Fruit fly (Drosophila melanogaster) whole organism, pupa: ENCODE data around the gene cd.

Experiments
- CG10348 ChIP-seq: fragments of 200-800 bp; sonication (Bioruptor generic); IDR thresholded peaks from 2 replicates; pipeline ENCODE4 v1.3.6; 2022; ENCODE audit warnings: missing biosample characterization, missing genetic modification characterization
- CG12605 ChIP-seq: fragments of 200-800 bp; sonication (Bioruptor generic); IDR thresholded peaks from 2 replicates; pipeline ENCODE4 v1.3.6; 2022; ENCODE audit warnings: missing biosample characterization, missing genetic modification characterization
- CG13204 ChIP-seq: fragments of 200-800 bp; sonication (Bioruptor generic); optimal IDR thresholded peaks from 2 replicates; lab custom pipeline; 2018; ENCODE audit warnings: missing biosample characterization, mild to moderate bottlenecking, missing genetic modification characterization, moderate library complexity
- CG14655 ChIP-seq: fragments of 200-800 bp; sonication (Bioruptor generic); optimal IDR thresholded peaks from 3 replicates; lab custom pipeline; 2017; ENCODE audit warnings: mild to moderate bottlenecking, missing biosample characterization, missing genetic modification reagents, missing genetic modification characterization
- CG15710 ChIP-seq: fragments of 200-800 bp; sonication (Bioruptor generic); optimal IDR thresholded peaks from 2 replicates; lab custom pipeline; 2018; ENCODE audit warnings: missing biosample characterization, mild to moderate bottlenecking, missing genetic modification characterization, moderate library complexity
- CG17806 ChIP-seq: fragments of 200-800 bp; sonication (Bioruptor generic); optimal IDR thresholded peaks from 2 replicates; lab custom pipeline; 2018; ENCODE audit warnings: missing biosample characterization, mild to moderate bottlenecking, missing genetic modification characterization, moderate library complexity
- CG32121 ChIP-seq: fragments of 200-800 bp; sonication (Bioruptor generic); IDR thresholded peaks from 2 replicates; pipeline ENCODE4 v1.3.6; 2022; ENCODE audit warnings: missing biosample characterization, missing genetic modification characterization
- CG34367 ChIP-seq: fragments of 200-800 bp; sonication (Bioruptor generic); optimal IDR thresholded peaks from 2 replicates; lab custom pipeline; 2018; ENCODE audit warnings: missing biosample characterization, mild to moderate bottlenecking, missing genetic modification characterization
- CG4496 ChIP-seq: fragments of 200-800 bp; sonication (Bioruptor generic); IDR thresholded peaks from 3 replicates; pipeline ENCODE4 v1.3.6; 2022; ENCODE audit warnings: missing biosample characterization, missing genetic modification characterization
- CG8159 ChIP-seq: fragments of 200-800 bp; sonication (Bioruptor generic); optimal IDR thresholded peaks from 3 replicates; lab custom pipeline; 2018; ENCODE audit warnings: missing biosample characterization, mild to moderate bottlenecking, missing genetic modification characterization, moderate library complexity
- CG8301 ChIP-seq: fragments of 200-800 bp; sonication (Bioruptor generic); optimal IDR thresholded peaks from 2 replicates; lab custom pipeline; 2018; ENCODE audit warnings: missing biosample characterization, mild to moderate bottlenecking, missing genetic modification characterization
- CG9948 ChIP-seq: fragments of 200-800 bp; sonication (Bioruptor generic); optimal IDR thresholded peaks from 2 replicates; lab custom pipeline; 2018; ENCODE audit warnings: missing biosample characterization, mild to moderate bottlenecking, missing genetic modification characterization, moderate library complexity
- D1 ChIP-seq: fragments of 200-800 bp; sonication (Bioruptor generic); optimal IDR thresholded peaks from 2 replicates; lab custom pipeline; 2018; ENCODE audit warnings: missing biosample characterization, mild to moderate bottlenecking, missing genetic modification characterization, moderate library complexity
- EcR ChIP-seq: fragments of 200-800 bp; sonication (Bioruptor generic); optimal IDR thresholded peaks from 3 replicates; lab custom pipeline; 2019; ENCODE audit warnings: missing biosample characterization, missing genetic modification characterization, mild to moderate bottlenecking, moderate library complexity, missing genetic modification reagents
- Ets98B ChIP-seq: fragments of 200-800 bp; sonication (Bioruptor generic); IDR thresholded peaks from 2 replicates; pipeline ENCODE4 v1.3.6; 2022; ENCODE audit warnings: missing biosample characterization, missing genetic modification characterization
- Pif1A ChIP-seq: fragments of 200-800 bp; sonication (Bioruptor generic); optimal IDR thresholded peaks from 3 replicates; lab custom pipeline; 2016; ENCODE audit warnings: missing biosample characterization, missing genetic modification characterization
- Pif1B ChIP-seq: fragments of 200-800 bp; sonication (Bioruptor generic); optimal IDR thresholded peaks from 3 replicates; lab custom pipeline; 2016; ENCODE audit warnings: missing biosample characterization, missing genetic modification characterization
- Snoo ChIP-seq: fragments of 200-800 bp; sonication (Bioruptor generic); optimal IDR thresholded peaks from 3 replicates; lab custom pipeline; 2017; ENCODE audit warnings: missing biosample characterization, mild to moderate bottlenecking, missing genetic modification characterization, inconsistent platforms
- fd96Ca ChIP-seq: fragments of 200-800 bp; sonication (Bioruptor generic); IDR thresholded peaks from 3 replicates; pipeline ENCODE4 v1.3.6; 2022; ENCODE audit warnings: missing biosample characterization, missing genetic modification characterization
- gl ChIP-seq: fragments of 200-800 bp; sonication (Bioruptor generic); optimal IDR thresholded peaks from 2 replicates; lab custom pipeline; 2018; ENCODE audit warnings: missing biosample characterization, mild to moderate bottlenecking, missing genetic modification characterization
- rn ChIP-seq: fragments of 200-800 bp; sonication (Bioruptor generic); IDR thresholded peaks from 2 replicates; pipeline ENCODE4 v1.3.6; 2022; ENCODE audit warnings: missing biosample characterization, missing genetic modification characterization

cd gene

dm6 chr3R:22718401-22718800 is 23.6 kb downstream of the cd start:
- TF ChIP-seq rn (GFP tag; lab: Robert Waterston, UW) = no peak
- TF ChIP-seq CG10348 = no peak
- TF ChIP-seq CG8301 = no peak
- TF ChIP-seq CG9948 (tag; lab: Kevin White, UChicago) = no peak
- TF ChIP-seq CG34367 = no peak
- TF ChIP-seq CG4496 (GFP tag; lab: Robert Waterston, UW) = no peak

dm6 chr3R:22718937-22719606 is 24.3 kb downstream of the cd start:
- no peak for TF ChIP-seq CG4496 (GFP tag; lab: Robert Waterston, UW)
- TF ChIP-seq CG8159 = no peak
- no peak for TF ChIP-seq Pif1A (GFP tag; lab: Kevin White, UChicago)
- no peak for TF ChIP-seq Snoo
- no peak for TF ChIP-seq Pif1B (GFP tag; lab: Kevin White, UChicago)
- no peak for TF ChIP-seq CG8301
- no peak for TF ChIP-seq D1 (tag; lab: Kevin White, UChicago)
- TF ChIP-seq CG34367 = no peak
- no peak for TF ChIP-seq CG10348

- TF ChIP-seq CG9948 (tag; lab: Kevin White, UChicago) (no peak), CG10348 (no peak), Snoo (no peak), rn (GFP tag; lab: Robert Waterston, UW) (no peak), CG17806 (tag; lab: Kevin White, UChicago) (no peak), CG34367 (no peak)
- TF ChIP-seq, all 21 proteins: peak for 0
Measured at dm6 chr3R:22719607-22719949, 24.8 kb downstream of the cd start.

- TF ChIP-seq CG34367 (peak; percentile 68), D1 (tag; lab: Kevin White, UChicago) (no peak), gl (tag; lab: Kevin White, UChicago) (peak; percentile 84), CG13204 (GFP tag; lab: Kevin White, UChicago) (peak; percentile 86), CG15710 (peak; percentile 81), EcR (GFP tag; lab: Kevin White, UChicago) (peak; percentile 5), Snoo (peak; percentile 59), Pif1A (GFP tag; lab: Kevin White, UChicago) (peak; percentile 83), Pif1B (GFP tag; lab: Kevin White, UChicago) (peak; percentile 66), CG4496 (GFP tag; lab: Robert Waterston, UW) (peak; percentile 80; the same call in 2 of the 3 replicates), CG8301 (peak; percentile 72), Ets98B (GFP tag; lab: Robert Waterston, UW) (peak; percentile 66), CG10348 (no peak), CG17806 (tag; lab: Kevin White, UChicago) (peak; percentile 62), CG32121 (GFP tag; lab: Robert Waterston, UW) (peak; percentile 61), fd96Ca (peak; percentile 57; the same call in 2 of the 3 replicates), CG14655 (peak; percentile 86), CG9948 (tag; lab: Kevin White, UChicago) (peak; percentile 62), rn (GFP tag; lab: Robert Waterston, UW) (peak; percentile 48; the same call in 1 of the 2 replicates), CG12605 (GFP tag; lab: Robert Waterston, UW) (peak; percentile 76; the same call in 1 of the 2 replicates), CG8159 (peak; percentile 80)
Measured at dm6 chr3R:22720808-22721306, 26.1 kb downstream of the cd start, which contains the start of gene wge. wge (minus strand) TSS chr3R:22721150.

dm6 chr3R:22724149-22724973 is 29.6 kb downstream of the cd start, which contains the start of gene Irp-1A:
Irp-1A (minus strand) TSS chr3R:22724587.
- TF ChIP-seq Pif1A (GFP tag; lab: Kevin White, UChicago) (peak; percentile 2), CG10348 (no peak), Snoo (peak; percentile 45), CG15710 (peak; percentile 67), CG32121 (GFP tag; lab: Robert Waterston, UW) (peak; percentile 72; the same call in 1 of the 2 replicates), CG8159 (peak; percentile 77), Ets98B (GFP tag; lab: Robert Waterston, UW) (peak; percentile 71), CG8301 (peak; percentile 72), CG17806 (tag; lab: Kevin White, UChicago) (peak; percentile 72), fd96Ca (no peak), CG14655 (peak; percentile 66), gl (tag; lab: Kevin White, UChicago) (peak; percentile 12), D1 (tag; lab: Kevin White, UChicago) (no peak), CG9948 (tag; lab: Kevin White, UChicago) (peak; percentile 73), CG12605 (GFP tag; lab: Robert Waterston, UW) (peak; percentile 86), Pif1B (GFP tag; lab: Kevin White, UChicago) (peak; percentile 38), rn (GFP tag; lab: Robert Waterston, UW) (no peak), EcR (GFP tag; lab: Kevin White, UChicago) (peak; percentile 86), CG4496 (GFP tag; lab: Robert Waterston, UW) (peak; percentile 48; the same call in 2 of the 3 replicates), CG34367 (peak; percentile 51), CG13204 (GFP tag; lab: Kevin White, UChicago) (no peak)
